Fruit fly (Drosophila melanogaster) ovary, adult (tissue): Measurements from ENCODE around the gene Eaat1.

Experiments
- CG17801 ChIP-seq: fragments of 200-800 bp; optimal IDR thresholded peaks from 2 replicates; lab custom pipeline; 2019; ENCODE audit warnings: missing biosample characterization, mild to moderate bottlenecking, missing genetic modification characterization, moderate library complexity; ENCODE audit not compliant: partially characterized antibody

Gene Eaat1

DNA sequence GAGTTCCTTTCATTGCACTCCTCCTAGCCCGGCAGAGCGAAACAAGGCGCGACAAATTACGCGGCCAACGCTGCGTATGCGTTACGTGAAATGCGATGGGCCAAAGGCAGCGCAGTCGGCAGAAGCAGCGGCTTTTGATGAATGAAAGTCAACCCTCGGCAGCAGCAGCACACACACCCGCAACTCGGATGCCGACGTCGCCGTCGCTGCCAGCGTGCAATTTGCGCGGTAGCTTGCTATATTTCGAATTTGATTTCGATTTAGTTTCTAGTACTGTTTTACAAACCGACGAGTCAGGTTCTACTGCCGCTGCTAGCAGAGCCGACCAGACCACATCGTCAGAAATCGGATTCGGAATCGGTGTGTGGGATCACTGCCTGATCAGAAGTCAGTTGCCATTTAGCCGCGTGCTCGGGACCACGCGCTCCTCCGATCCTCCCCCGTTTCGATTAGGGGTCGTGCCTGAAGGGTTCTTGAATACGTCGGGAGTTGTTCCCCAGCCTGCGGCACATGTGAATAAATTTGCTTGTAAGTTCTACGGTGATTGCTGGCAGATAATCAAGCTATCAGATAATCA is at the start of gene Eaat1:
Gene Eaat1, plus strand, starts transcription at position 268 of the 577 bp plus-strand sequence.
- TF ChIP-seq CG17801 (GFP tag; lab: Kevin White, UChicago): no peak

DNA sequence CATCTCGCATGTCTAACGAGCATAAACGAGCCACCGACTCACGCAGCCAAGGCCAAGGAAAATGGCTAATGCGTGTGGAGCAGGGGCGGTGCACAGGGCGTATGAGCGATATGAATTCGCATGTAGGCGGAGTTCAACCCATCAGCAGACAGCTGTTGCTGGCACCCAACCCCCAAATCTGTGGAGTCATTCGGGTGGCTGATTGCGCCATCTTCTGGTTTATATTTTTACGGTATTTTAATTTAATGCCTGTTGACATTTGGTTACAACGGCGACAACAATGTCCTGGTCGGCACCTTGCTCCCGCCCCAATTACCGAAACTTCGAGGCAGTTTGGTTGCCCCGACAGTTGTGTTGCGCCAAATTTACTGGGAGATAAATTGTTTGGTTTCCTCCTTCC is 12.3 kb upstream of the Eaat1 start:
- TF ChIP-seq CG17801 (GFP tag; lab: Kevin White, UChicago): no peak

DNA sequence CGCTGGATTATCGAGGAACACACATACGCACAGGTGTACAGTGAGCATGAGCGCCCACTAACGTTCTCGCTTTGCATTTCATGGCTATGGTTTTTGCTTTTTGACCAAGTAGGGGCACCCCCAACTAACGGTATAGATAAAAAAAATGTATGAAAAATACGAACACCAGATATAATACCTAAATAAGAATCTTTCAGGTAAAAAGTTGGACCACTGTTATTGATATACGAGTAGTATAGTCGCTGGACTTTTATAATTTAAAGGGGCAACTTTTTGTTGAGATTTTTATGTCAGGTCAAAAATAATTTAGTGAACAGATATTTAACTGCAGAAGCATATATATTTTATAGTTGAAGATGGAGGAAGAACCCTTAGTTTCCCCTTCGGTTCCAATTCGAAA is 5.9 kb upstream of the Eaat1 start, which contains the start of gene CG17005:
Gene CG17005, plus strand, starts transcription at position 301 of the 400 bp plus-strand sequence.
- TF ChIP-seq CG17801 (GFP tag; lab: Kevin White, UChicago): no peak

DNA sequence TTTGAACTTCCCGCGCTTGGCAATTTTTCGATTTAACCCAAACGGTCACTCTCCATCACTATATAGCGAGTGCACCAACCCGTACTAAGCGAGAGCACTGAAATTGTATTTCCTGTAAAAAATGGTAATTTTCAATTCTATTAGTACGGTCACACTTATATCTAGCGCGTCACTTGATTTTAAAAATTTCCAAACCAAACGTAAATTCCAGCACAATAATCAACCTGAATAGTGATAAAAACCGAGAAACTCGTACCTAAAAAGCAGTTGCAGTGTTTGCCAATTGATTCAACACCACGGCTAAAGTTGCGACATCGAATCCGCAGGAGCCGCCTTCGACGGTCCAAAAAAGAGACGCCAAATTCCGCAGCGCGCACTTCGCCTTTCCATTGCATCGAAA is 2.7 kb upstream of the Eaat1 start, which contains the start of gene Cks30A:
Gene Cks30A, plus strand, starts transcription at position 136 of the 400 bp plus-strand sequence.
- TF ChIP-seq CG17801 (GFP tag; lab: Kevin White, UChicago): no peak

DNA sequence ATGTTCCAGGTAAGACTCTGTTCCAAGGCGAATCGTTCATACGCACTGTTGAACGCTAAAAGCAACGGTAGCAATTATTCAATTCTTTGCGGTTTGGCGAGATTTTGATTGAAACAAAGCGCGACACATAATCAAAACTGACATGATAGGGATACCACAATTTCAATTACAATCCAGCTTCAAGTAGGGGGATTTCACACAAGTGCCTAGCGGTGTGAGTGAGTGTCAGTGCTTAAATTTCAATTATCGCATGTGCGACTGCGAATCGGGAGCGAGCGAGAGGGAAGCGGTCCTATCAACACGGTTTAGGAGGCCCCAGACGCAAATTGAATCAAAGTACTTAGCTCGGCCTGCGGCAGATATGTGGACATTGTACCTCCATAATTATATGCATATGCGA is 5.5 kb downstream of the Eaat1 start:
- TF ChIP-seq CG17801 (GFP tag; lab: Kevin White, UChicago): no peak

DNA sequence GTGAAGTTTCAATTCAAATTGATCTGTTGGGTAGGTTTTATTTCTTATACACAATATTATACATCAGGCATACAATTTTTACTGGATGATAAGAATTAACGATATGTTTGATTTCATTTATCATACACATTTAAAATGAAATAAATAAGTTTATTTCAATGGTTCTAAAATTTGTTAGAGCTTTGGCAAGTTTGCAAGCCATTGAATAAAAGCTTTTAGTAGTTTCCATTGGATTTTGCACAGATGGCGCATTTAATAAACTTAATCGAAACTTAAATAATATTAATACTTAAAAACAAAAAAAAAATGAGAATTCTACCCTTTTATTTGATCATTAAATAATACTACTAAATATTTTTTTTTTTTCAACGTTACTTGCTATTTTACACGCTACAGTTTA is 8.6 kb downstream of the Eaat1 start:
- TF ChIP-seq CG17801 (GFP tag; lab: Kevin White, UChicago): no peak

DNA sequence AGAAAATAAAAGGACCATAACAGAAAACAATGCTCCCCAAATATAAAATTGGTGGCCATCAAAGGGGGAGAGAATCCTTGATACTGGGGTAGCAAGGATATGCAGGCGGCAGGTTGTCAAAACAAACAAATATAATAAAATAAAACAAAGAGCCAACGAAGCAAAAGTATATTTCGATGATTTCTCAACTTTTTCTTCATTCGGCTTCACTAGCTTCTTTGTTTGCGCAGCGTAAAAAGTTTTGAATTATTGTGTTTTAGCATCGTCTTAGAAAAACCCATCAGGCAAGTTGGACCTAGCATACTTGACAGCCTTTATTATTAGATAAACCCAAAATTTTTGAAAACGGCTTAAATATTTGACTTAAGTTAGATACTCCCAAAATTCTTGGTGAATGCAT is 9.2 kb downstream of the Eaat1 start, which contains the start of gene CG3748:
Gene CG3748, plus strand, starts transcription at position 301 of the 400 bp plus-strand sequence.
- TF ChIP-seq CG17801 (GFP tag; lab: Kevin White, UChicago): no peak

DNA sequence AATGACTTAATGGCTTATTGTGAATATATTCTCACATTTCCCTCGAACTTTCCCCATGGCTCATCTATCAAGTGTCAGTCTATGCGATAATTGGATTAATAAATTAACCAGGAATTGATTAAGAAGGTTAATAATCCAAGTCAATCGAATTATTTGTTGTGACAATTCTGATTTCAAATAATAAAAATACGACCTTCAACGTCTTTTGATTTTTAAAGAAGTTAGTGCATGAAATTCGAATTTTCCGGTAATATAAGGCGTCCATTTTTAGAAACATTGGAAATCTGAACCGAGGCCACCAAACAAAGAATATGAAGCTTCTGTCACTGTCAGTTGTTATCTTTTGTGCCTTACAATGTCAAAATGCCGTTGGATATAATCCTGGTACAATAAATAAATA is 15.9 kb downstream of the Eaat1 start, which contains the start of gene CG43350:
Gene CG43350, plus strand, starts transcription at position 301 of the 400 bp plus-strand sequence.
- TF ChIP-seq CG17801 (GFP tag; lab: Kevin White, UChicago): no peak

DNA sequence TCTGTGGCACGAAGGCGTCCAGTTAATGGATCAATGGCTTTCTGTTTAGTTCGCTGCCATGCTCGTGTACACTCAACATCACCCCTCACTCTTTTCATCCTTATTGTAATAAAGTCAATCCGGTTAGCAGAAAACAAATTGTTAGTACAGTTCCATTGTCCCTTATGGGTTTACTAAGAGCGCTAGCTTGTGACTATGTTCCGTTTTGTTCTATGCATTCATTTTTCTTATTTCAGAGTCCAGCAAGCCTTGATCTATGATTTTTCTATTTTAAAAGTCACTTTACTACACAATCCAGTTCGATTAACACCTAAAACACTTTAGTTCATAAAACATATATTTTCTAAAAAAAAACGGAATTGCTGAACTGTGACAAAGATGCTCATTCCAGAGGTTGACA is 16.8 kb downstream of the Eaat1 start, which contains the start of gene CG13110:
Gene CG13110, plus strand, starts transcription at position 301 of the 400 bp plus-strand sequence.
- no peak for TF ChIP-seq CG17801 (GFP tag; lab: Kevin White, UChicago)

DNA sequence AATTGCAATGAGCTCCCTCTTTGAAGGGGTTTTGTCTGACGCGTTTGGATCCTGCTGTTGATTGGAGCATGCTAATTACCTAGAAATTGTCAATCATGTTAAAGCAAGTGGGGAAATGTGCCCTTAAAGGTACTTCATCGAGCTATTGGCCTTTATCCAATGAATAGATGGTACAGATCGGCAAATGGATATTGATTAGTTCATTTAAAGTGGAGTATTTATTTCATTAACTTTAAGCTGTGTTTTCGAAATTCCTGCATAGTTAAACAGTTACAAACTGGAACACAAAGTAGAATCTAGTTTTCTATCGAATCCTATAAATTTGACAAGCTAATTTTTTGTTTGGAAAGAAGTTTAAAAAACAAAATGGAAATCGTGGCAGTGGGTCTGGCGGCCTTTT is 34.0 kb downstream of the Eaat1 start, which contains the start of gene CG34181:
Gene CG34181, plus strand, starts transcription at position 301 of the 400 bp plus-strand sequence.
- TF ChIP-seq CG17801 (GFP tag; lab: Kevin White, UChicago): no peak

DNA sequence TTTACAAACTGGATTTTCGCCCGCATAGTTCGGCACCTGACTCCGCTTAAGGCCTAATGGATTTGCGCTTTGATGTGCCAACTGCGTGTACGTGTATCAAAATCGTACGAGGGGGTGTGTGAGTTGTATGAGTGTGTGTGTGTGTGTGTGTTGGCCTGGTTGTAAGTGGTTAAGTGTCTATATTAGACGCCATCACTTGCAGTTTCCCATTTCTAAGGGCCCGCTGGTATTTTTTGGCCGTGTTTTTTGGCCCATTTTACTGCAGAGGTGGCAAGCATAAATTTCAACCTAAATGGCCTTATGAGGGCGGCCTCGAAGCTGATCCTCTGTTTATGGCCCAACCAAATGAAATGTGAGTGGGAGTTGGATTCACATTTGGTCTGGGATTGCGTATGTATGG is 36.4 kb downstream of the Eaat1 start:
- TF ChIP-seq CG17801 (GFP tag; lab: Kevin White, UChicago): no peak

DNA sequence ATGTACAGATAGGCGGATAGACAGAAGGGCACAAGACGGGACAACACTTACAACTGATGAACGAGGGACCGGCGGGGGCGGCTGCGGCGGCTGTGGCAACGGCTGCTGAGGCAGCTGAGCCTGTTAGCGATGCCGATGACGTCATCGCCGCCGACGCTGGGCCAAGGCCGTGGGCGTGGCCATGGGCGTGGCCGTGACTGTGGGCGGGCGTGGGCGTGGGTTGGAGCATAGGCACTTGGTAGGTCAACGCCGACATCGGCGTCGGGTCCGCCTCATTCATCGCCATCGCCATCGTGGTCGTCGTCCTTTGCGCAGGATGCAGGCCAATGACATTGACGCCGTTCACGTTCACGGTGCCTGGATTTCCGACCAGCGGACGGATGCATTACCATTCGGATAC is 44.4 kb downstream of the Eaat1 start:
- no peak for TF ChIP-seq CG17801 (GFP tag; lab: Kevin White, UChicago)

DNA sequence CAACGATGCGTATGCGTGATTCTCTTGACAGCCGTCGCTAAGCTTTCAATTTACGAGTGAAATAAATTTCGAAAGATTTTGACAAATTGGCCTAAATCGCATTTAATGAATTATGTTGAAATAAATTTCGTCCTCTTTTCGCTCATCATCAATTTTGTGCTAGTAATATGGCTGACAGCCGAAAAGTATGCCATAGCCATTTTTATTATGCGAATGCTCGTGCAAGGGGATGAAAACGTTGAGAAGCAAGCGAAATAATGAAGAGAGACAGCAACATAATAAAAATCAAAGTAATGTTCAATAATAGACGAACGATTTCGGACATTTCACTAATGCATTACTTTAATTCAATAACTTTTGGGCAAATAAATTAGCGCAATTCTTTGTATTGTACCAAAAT is 52.9 kb downstream of the Eaat1 start:
- no peak for TF ChIP-seq CG17801 (GFP tag; lab: Kevin White, UChicago)

DNA sequence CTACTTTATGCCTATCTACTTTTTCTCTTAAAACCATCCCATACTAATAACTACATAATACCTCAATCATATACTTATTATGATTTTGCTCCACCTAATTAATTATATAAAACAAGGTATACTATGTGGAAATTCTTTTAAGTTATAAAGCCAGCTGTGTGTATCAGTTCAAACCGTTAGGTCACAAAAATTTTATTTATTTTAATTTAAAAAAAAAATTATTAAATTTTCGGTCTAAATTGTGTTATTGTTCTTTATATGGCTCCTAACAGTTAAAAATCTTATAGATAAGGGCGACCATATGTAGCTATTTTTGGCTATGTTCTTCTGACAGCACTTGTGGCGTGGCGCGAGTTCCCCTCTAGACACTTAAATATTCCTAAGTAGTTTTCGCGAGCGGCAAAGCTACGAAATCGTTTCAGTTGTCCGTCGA is 53.9 kb downstream of the Eaat1 start, which contains the start of gene Aldh:
Gene Aldh, plus strand, starts transcription at position 150 of the 433 bp plus-strand sequence.
- peak; percentile 81 for TF ChIP-seq CG17801 (GFP tag; lab: Kevin White, UChicago)

DNA sequence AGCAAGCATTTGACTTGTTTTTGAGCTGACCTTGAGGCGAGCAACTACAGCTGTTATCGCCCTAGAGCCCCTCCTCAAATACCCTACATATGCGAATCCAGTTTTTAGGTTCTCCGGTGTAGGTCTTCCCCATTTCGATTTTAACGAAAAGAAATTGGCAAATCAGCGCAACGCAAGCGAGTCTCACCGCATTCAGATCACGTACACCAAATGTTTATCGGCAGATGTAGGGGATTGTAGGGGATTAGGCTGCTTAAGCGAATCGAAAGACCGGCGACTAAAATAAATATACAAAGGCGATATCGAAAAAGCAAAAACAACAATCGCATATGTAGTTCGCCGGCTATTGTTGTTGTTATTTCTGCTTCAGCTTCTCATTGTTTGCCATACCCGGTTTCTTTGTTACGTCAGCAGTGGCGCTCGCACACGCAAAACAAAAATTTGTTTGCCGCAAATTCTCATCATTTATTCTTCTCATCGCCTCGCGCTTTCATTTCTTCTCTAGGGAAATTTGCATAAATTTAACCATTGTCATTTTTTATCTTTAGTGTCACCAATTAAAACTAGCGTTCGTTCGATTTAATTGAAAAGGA is 54.7 kb downstream of the Eaat1 start:
- peak; percentile 80 for TF ChIP-seq CG17801 (GFP tag; lab: Kevin White, UChicago)
